Fruit fly (Drosophila melanogaster) whole organism, embryonic: ENCODE results near the gene Tao.
A peak's percentile ranks its signal among the peaks of the same experiment; 100 is the strongest.

Experiments used
- Bdp1 ChIP-seq: fragments of 200-800 bp; sonication (Bioruptor generic); optimal IDR thresholded peaks from 3 replicates; lab custom pipeline; 2016; ENCODE audit warnings: missing biosample characterization, missing genetic modification characterization
- CG10979 ChIP-seq: fragments of 200-800 bp; sonication (Bioruptor generic); optimal IDR thresholded peaks from 2 replicates; lab custom pipeline; 2018; ENCODE audit warnings: missing biosample characterization, mild to moderate bottlenecking, missing genetic modification characterization, moderate library complexity
- CG12769 ChIP-seq: fragments of 200-800 bp; sonication (Bioruptor generic); optimal IDR thresholded peaks from 2 replicates; lab custom pipeline; 2019; ENCODE audit warnings: missing biosample characterization, mild to moderate bottlenecking, missing genetic modification characterization, moderate library complexity
- CG14667 ChIP-seq: fragments of 200-800 bp; sonication (Bioruptor generic); IDR thresholded peaks from 2 replicates; pipeline ENCODE4 v1.3.6; 2022; ENCODE audit warnings: missing biosample characterization, missing genetic modification characterization
- CG14860 ChIP-seq: fragments of 200-800 bp; sonication (Bioruptor generic); IDR thresholded peaks from 3 replicates; pipeline ENCODE4 v1.3.6; 2022; ENCODE audit warnings: missing biosample characterization, missing genetic modification characterization; ENCODE audit not compliant: partially characterized antibody
- CG1647 ChIP-seq: fragments of 200-800 bp; sonication (Bioruptor generic); optimal IDR thresholded peaks from 3 replicates; lab custom pipeline; 2016; ENCODE audit warnings: missing biosample characterization, missing genetic modification characterization
- CG16813 ChIP-seq: fragments of 200-800 bp; sonication (Bioruptor generic); IDR thresholded peaks from 3 replicates; pipeline ENCODE4 v1.3.6; 2022; ENCODE audit warnings: missing biosample characterization, missing genetic modification characterization; ENCODE audit not compliant: partially characterized antibody
- CG18262 ChIP-seq: fragments of 200-800 bp; optimal IDR thresholded peaks from 3 replicates; lab custom pipeline; 2019; ENCODE audit warnings: missing biosample characterization, mild to moderate bottlenecking, missing genetic modification characterization, moderate library complexity
- CG2712 ChIP-seq: fragments of 200-800 bp; optimal IDR thresholded peaks from 3 replicates; lab custom pipeline; 2019; ENCODE audit warnings: missing biosample characterization, mild to moderate bottlenecking, missing genetic modification characterization, moderate library complexity
- CG4707 ChIP-seq: fragments of 200-800 bp; sonication (Bioruptor generic); optimal IDR thresholded peaks from 2 replicates; lab custom pipeline; 2018; ENCODE audit warnings: missing biosample characterization, mild to moderate bottlenecking, missing genetic modification characterization, moderate library complexity
- CG6791 ChIP-seq: fragments of 200-800 bp; sonication (Bioruptor generic); IDR thresholded peaks from 3 replicates; pipeline ENCODE4 v1.3.6; 2022; ENCODE audit warnings: missing biosample characterization, missing genetic modification characterization; ENCODE audit not compliant: partially characterized antibody
- CG7963 ChIP-seq: fragments of 200-800 bp; sonication (Bioruptor generic); IDR thresholded peaks from 3 replicates; pipeline ENCODE4 v1.3.6; 2022; ENCODE audit warnings: missing biosample characterization, missing genetic modification characterization; ENCODE audit not compliant: partially characterized antibody
- CG9437 ChIP-seq: fragments of 200-800 bp; sonication (Bioruptor generic); optimal IDR thresholded peaks from 2 replicates; lab custom pipeline; 2018; ENCODE audit warnings: missing biosample characterization, mild to moderate bottlenecking, missing genetic modification characterization
- Chrac-16 ChIP-seq: fragments of 200-800 bp; sonication (Bioruptor generic); optimal IDR thresholded peaks from 3 replicates; lab custom pipeline; 2016; ENCODE audit warnings: missing biosample characterization, missing genetic modification characterization
- CoRest ChIP-seq: fragments of 200-800 bp; sonication (Bioruptor generic); optimal IDR thresholded peaks from 3 replicates; lab custom pipeline; 2018; ENCODE audit warnings: missing biosample characterization, mild to moderate bottlenecking, missing genetic modification characterization, moderate library complexity
- D19B ChIP-seq: fragments of 200-800 bp; sonication (Bioruptor generic); optimal IDR thresholded peaks from 2 replicates; lab custom pipeline; 2017; ENCODE audit warnings: missing biosample characterization, mild to moderate bottlenecking, missing genetic modification characterization
- Dref ChIP-seq: fragments of 200-800 bp; sonication (Bioruptor generic); IDR thresholded peaks from 2 replicates; pipeline ENCODE4 v1.3.6; 2022; ENCODE audit warnings: missing biosample characterization, missing genetic modification characterization
- E2f1 ChIP-seq: fragments of 200-800 bp; sonication (Bioruptor generic); IDR thresholded peaks from 2 replicates; pipeline ENCODE4 v1.3.6; 2022; ENCODE audit warnings: missing biosample characterization, missing genetic modification characterization
- Fer3 ChIP-seq: fragments of 200-800 bp; sonication (Bioruptor generic); optimal IDR thresholded peaks from 2 replicates; lab custom pipeline; 2018; ENCODE audit warnings: missing biosample characterization, mild to moderate bottlenecking, missing genetic modification characterization, moderate library complexity
- HLH4C ChIP-seq: fragments of 200-800 bp; sonication (Bioruptor generic); IDR thresholded peaks from 3 replicates; pipeline ENCODE4 v1.3.6; 2022; ENCODE audit warnings: missing biosample characterization, missing genetic modification characterization; ENCODE audit not compliant: partially characterized antibody
- Hr3 ChIP-seq: fragments of 200-800 bp; sonication (Bioruptor generic); optimal IDR thresholded peaks from 3 replicates; lab custom pipeline; 2016; ENCODE audit warnings: missing biosample characterization, missing genetic modification characterization
- Hr39 ChIP-seq: fragments of >200 bp; optimal IDR thresholded peaks from 2 replicates; lab custom pipeline; 2017
- Kr ChIP-seq: fragments of 200-800 bp; sonication (Bioruptor generic); optimal IDR thresholded peaks from 2 replicates; lab custom pipeline; 2017; ENCODE audit warnings: missing biosample characterization, mild to moderate bottlenecking, missing genetic modification characterization
- Oli ChIP-seq: fragments of 200-800 bp; sonication (Bioruptor generic); optimal IDR thresholded peaks from 2 replicates; lab custom pipeline; 2018; ENCODE audit warnings: missing biosample characterization, mild to moderate bottlenecking, missing genetic modification characterization, moderate library complexity
- Opbp ChIP-seq: fragments of 200-800 bp; sonication (Bioruptor generic); IDR thresholded peaks from 3 replicates; pipeline ENCODE4 v1.3.6; 2022; ENCODE audit warnings: missing biosample characterization, missing genetic modification characterization; ENCODE audit not compliant: partially characterized antibody
- Ptx1 ChIP-seq: fragments of 200-800 bp; sonication (Bioruptor generic); IDR thresholded peaks from 2 replicates; pipeline ENCODE4 v1.3.6; 2022; ENCODE audit warnings: missing biosample characterization, missing genetic modification characterization
- Sox102F ChIP-seq: fragments of 200-800 bp; sonication (Bioruptor generic); optimal IDR thresholded peaks from 2 replicates; lab custom pipeline; 2018; ENCODE audit warnings: missing biosample characterization, mild to moderate bottlenecking, missing genetic modification characterization, moderate library complexity
- Ssrp ChIP-seq: fragments of 200-800 bp; sonication (Bioruptor generic); optimal IDR thresholded peaks from 2 replicates; lab custom pipeline; 2018; ENCODE audit warnings: missing biosample characterization, mild to moderate bottlenecking, missing genetic modification characterization, moderate library complexity
- Trl ChIP-seq, 3 experiments: fragments of >200 bp in 2 of 3; fragments of 200-800 bp in 1 of 3; sonication (Bioruptor generic) in 1 of 3; optimal IDR thresholded peaks; 2 replicates in 1 of 3; 3 replicates in 2 of 3; lab custom pipeline; 2016 to 2017; ENCODE audit warnings: missing biosample characterization in 1 of 3, missing genetic modification characterization in 1 of 3
- ap ChIP-seq: fragments of 200-800 bp; sonication (Bioruptor generic); IDR thresholded peaks from 2 replicates; pipeline ENCODE4 v1.3.6; 2022; ENCODE audit warnings: missing biosample characterization, missing genetic modification characterization
- chm ChIP-seq: fragments of 200-800 bp; sonication (Bioruptor generic); IDR thresholded peaks from 2 replicates; pipeline ENCODE4 v1.3.6; 2022; ENCODE audit warnings: missing biosample characterization, missing genetic modification characterization
- dmrt11E ChIP-seq: fragments of 200-800 bp; sonication (Bioruptor generic); optimal IDR thresholded peaks from 3 replicates; lab custom pipeline; 2018; ENCODE audit warnings: missing biosample characterization, mild to moderate bottlenecking, missing genetic modification characterization, moderate library complexity
- grau ChIP-seq: fragments of 200-800 bp; optimal IDR thresholded peaks from 3 replicates; lab custom pipeline; 2019; ENCODE audit warnings: missing biosample characterization, mild to moderate bottlenecking, missing genetic modification characterization, moderate library complexity
- hb ChIP-seq: fragments of 200-800 bp; sonication (Bioruptor generic); IDR thresholded peaks from 3 replicates; pipeline ENCODE4 v1.3.6; 2022; ENCODE audit warnings: missing biosample characterization, missing genetic modification characterization; ENCODE audit not compliant: partially characterized antibody
- her ChIP-seq: fragments of 200-800 bp; sonication (Bioruptor generic); optimal IDR thresholded peaks from 2 replicates; lab custom pipeline; 2016; ENCODE audit warnings: missing biosample characterization, missing genetic modification characterization
- jumu ChIP-seq: fragments of 200-800 bp; sonication (Bioruptor generic); optimal IDR thresholded peaks from 3 replicates; lab custom pipeline; 2016; ENCODE audit warnings: missing biosample characterization, missing genetic modification characterization
- lola ChIP-seq, 3 experiments: fragments of >200 bp in 2 of 3; fragments of 200-800 bp in 1 of 3; sonication (Bioruptor generic) in 1 of 3; optimal IDR thresholded peaks; 2 replicates each; lab custom pipeline; 2017 to 2019; ENCODE audit warnings: missing biosample characterization in 3 of 3, missing genetic modification characterization in 3 of 3, mild to moderate bottlenecking in 1 of 3, moderate library complexity in 1 of 3
- nerfin-1 ChIP-seq: fragments of 200-800 bp; sonication (Bioruptor generic); optimal IDR thresholded peaks from 3 replicates; lab custom pipeline; 2019; ENCODE audit warnings: missing biosample characterization, mild to moderate bottlenecking, missing genetic modification characterization, moderate library complexity
- phol ChIP-seq: fragments of 200-800 bp; sonication (Bioruptor generic); optimal IDR thresholded peaks from 3 replicates; lab custom pipeline; 2018; ENCODE audit warnings: missing biosample characterization, mild to moderate bottlenecking, missing genetic modification characterization, moderate library complexity
- rib ChIP-seq: fragments of 200-800 bp; sonication (Bioruptor generic); IDR thresholded peaks from 2 replicates; pipeline ENCODE4 v1.3.6; 2022; ENCODE audit warnings: missing biosample characterization, missing genetic modification characterization
- row ChIP-seq: fragments of 200-800 bp; sonication (Bioruptor generic); IDR thresholded peaks from 3 replicates; pipeline ENCODE4 v1.3.6; 2022; ENCODE audit warnings: missing biosample characterization, missing genetic modification characterization
- sima ChIP-seq: fragments of 200-800 bp; sonication (Bioruptor generic); optimal IDR thresholded peaks from 2 replicates; lab custom pipeline; 2016; ENCODE audit warnings: missing biosample characterization, missing genetic modification characterization
- sob ChIP-seq: fragments of 200-800 bp; sonication (Bioruptor generic); IDR thresholded peaks from 2 replicates; pipeline ENCODE4 v1.3.6; 2022; ENCODE audit warnings: missing biosample characterization, missing genetic modification characterization
- ttk ChIP-seq: fragments of 200-800 bp; sonication (Bioruptor generic); IDR thresholded peaks from 2 replicates; pipeline ENCODE4 v2.1.2; 2022; ENCODE audit warnings: missing biosample characterization, missing genetic modification characterization
- tup ChIP-seq: fragments of 200-800 bp; sonication (Bioruptor generic); optimal IDR thresholded peaks from 2 replicates; lab custom pipeline; 2016; ENCODE audit warnings: missing biosample characterization, mild to moderate bottlenecking, missing genetic modification characterization, moderate library complexity
- zen ChIP-seq: fragments of 200-800 bp; sonication (Bioruptor generic); optimal IDR thresholded peaks from 3 replicates; lab custom pipeline; 2018; ENCODE audit warnings: missing biosample characterization, mild to moderate bottlenecking, missing genetic modification characterization, moderate library complexity
- zf30C ChIP-seq: fragments of 200-800 bp; sonication (Bioruptor generic); optimal IDR thresholded peaks from 3 replicates; lab custom pipeline; 2018; ENCODE audit warnings: missing biosample characterization, mild to moderate bottlenecking, missing genetic modification characterization

Tao gene

DNA sequence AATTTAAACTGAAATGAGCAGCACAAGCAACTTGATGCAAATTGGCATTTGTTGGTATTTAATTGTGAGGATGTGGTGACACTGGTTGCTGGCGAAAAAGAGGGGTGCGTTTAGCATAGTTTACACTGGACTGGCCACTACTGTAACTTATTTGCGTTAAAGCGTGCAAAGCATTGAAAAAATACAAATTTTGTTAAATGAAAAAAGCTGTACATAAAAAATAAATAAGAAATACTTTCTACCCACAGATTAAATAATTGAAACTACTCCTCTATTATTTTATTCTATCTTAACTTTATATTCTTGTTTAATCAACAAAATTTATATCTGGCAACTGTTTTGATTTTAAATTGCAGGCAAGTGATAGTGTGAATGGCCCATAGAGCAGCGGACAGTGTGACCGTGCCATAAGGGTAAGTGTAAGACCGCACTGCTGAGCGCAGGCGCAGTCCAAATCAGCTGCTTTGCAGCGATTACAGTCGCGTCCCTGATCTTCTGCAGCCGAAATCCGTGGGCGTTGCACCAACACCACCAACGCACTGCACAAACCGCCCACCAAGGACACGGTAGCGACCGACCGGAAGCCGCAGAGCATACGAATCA lies 13.8 kb downstream of the Tao start, which contains the start of the genes Grip84 and car (continued):
- TF ChIP-seq Fer3 = peak; percentile 50
- peak; percentile 56 for TF ChIP-seq CG9437 (GFP tag; lab: Kevin White, UChicago)
- TF ChIP-seq Oli = peak; percentile 61
- TF ChIP-seq CG4707 = no peak
- peak; percentile 14; the same call in 1 of the 2 replicates for TF ChIP-seq ap (GFP tag; lab: Robert Waterston, UW)
- no peak for TF ChIP-seq rib (GFP tag; lab: Robert Waterston, UW)

DNA sequence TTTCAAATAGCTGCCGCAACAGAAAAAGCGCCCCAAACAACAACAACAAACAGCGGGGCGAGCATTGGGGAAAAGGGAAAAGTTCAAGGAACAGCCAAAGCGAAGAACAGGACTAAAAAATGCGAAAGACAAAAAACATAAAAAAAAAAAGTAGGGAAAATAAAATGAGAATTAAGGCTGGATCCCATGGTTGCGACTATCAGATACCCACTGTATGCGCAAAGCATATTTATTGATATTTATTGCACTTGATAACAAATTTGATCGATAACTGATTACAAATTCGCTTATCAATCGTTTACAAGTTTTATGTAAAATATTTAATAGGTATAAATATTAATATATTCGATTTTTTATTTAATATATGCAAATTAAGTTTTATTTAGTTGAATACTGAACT lies 30.0 kb downstream of the Tao start:
- TF ChIP-seq phol (tag; lab: Kevin White, UChicago) = peak; percentile 2
- no peak for TF ChIP-seq CG14667
- peak; percentile 49; the same call in 2 of the 3 replicates for TF ChIP-seq row
- peak; percentile 44; the same call in 2 of the 3 replicates for TF ChIP-seq CG14860 (GFP tag; lab: Robert Waterston, UW)
- no peak for TF ChIP-seq Ptx1 (GFP tag; lab: Robert Waterston, UW)
- TF ChIP-seq grau (tag; lab: Kevin White, UChicago) = no peak
- no peak for TF ChIP-seq zf30C
- TF ChIP-seq lola (GFP tag; optimal IDR thresholded peaks at IDR 0.05; lab: Kevin White, UChicago) = peak in 1 of 3 experiments; percentile 27
- peak; percentile 54; the same call in 2 of the 3 replicates for TF ChIP-seq HLH4C (GFP tag; lab: Robert Waterston, UW)
- no peak for TF ChIP-seq Dref
- TF ChIP-seq CG7963 (GFP tag; lab: Robert Waterston, UW) = peak; percentile 40; the same call in 1 of the 3 replicates
- TF ChIP-seq Chrac-16 = no peak
- TF ChIP-seq hb (GFP tag; lab: Robert Waterston, UW) = peak; percentile 64; the same call in 1 of the 3 replicates
- TF ChIP-seq Trl (optimal IDR thresholded peaks at IDR 0.05; lab: Kevin White, UChicago) = no peak
- no peak for TF ChIP-seq Trl (GFP tag; optimal IDR thresholded peaks at IDR 0.05; lab: Kevin White, UChicago)
- peak; percentile 9 for TF ChIP-seq Sox102F (GFP tag; lab: Kevin White, UChicago)
- no peak for TF ChIP-seq nerfin-1
- TF ChIP-seq dmrt11E (tag; lab: Kevin White, UChicago) = peak; percentile 36
- TF ChIP-seq jumu (GFP tag; lab: Kevin White, UChicago) = no peak
- TF ChIP-seq Bdp1 (GFP tag; lab: Kevin White, UChicago) = no peak
- TF ChIP-seq Kr (GFP tag; lab: Kevin White, UChicago) = no peak
- no peak for TF ChIP-seq sob (GFP tag; lab: Robert Waterston, UW)
- no peak for TF ChIP-seq CG1647 (GFP tag; lab: Kevin White, UChicago)
- no peak for TF ChIP-seq chm (GFP tag; lab: Robert Waterston, UW)
- TF ChIP-seq CG10979 (tag; lab: Kevin White, UChicago) = no peak
- TF ChIP-seq Hr39 (lab: Kevin White, UChicago) = no peak
- TF ChIP-seq CG12769 (tag; lab: Kevin White, UChicago) = no peak
- TF ChIP-seq CoRest (tag; lab: Kevin White, UChicago) = peak; percentile 16
- TF ChIP-seq zen (tag; lab: Kevin White, UChicago) = no peak
- TF ChIP-seq CG6791 (GFP tag; lab: Robert Waterston, UW) = no peak
- 0 out of 3 replicates have a peak, but pooled peaks have one; percentile 33 for TF ChIP-seq CG16813 (GFP tag; lab: Robert Waterston, UW)
- no peak for TF ChIP-seq sima (GFP tag; lab: Kevin White, UChicago)
- peak; percentile 7 for TF ChIP-seq Ssrp (tag; lab: Kevin White, UChicago)
- TF ChIP-seq Oli = no peak
- TF ChIP-seq E2f1 (GFP tag; lab: Robert Waterston, UW) = no peak
- no peak for TF ChIP-seq Opbp
- TF ChIP-seq D19B (GFP tag; lab: Kevin White, UChicago) = peak; percentile 24
- TF ChIP-seq CG18262 = peak; percentile 21
- no peak for TF ChIP-seq her (GFP tag; lab: Kevin White, UChicago)
- TF ChIP-seq Hr3 (GFP tag; lab: Kevin White, UChicago) = no peak
- TF ChIP-seq CG2712 = peak; percentile 22
- no peak for TF ChIP-seq ttk (GFP tag; lab: Robert Waterston, UW)
- TF ChIP-seq tup = no peak
